Fruit fly (Drosophila melanogaster): ENCODE measurements around the gene CG7194.

dm6 chr3L:8303912-8304311 lies at the start of gene CG7194, which contains the start of gene Sbp2:
- TF ChIP-seq h (GFP tag; optimal IDR thresholded peaks at IDR 0.05) (no peak), br (GFP tag; optimal IDR thresholded peaks at IDR 0.05) (no peak), CG9705 (GFP tag; optimal IDR thresholded peaks at IDR 0.05) (no peak), Jra (GFP tag; optimal IDR thresholded peaks at IDR 0.05) (no peak), OdsH (GFP tag; optimal IDR thresholded peaks at IDR 0.05) (no peak)
